Worm (Caenorhabditis elegans) whole organism, late embryonic: Measurements from ENCODE around the gene H35N09.2.
"Not testable (repeated sequence)": the region's sequence is repeated elsewhere in the genome, so short reads cannot be mapped to it uniquely, and the experiment has no call there.

Experiments
- C38D4.7 ChIP-seq: fragments of 200-800 bp; sonication (Bioruptor generic); optimal IDR thresholded peaks from 2 replicates; lab custom pipeline; 2018; ENCODE audit warnings: mild to moderate bottlenecking, missing genetic modification characterization, moderate library complexity, missing compliant biosample characterization
- K09A11.1 ChIP-seq: sonication (generic microtip); optimal IDR thresholded peaks from 2 replicates; lab custom pipeline; 2017; ENCODE audit warnings: antibody characterized with exemption, mild to moderate bottlenecking, missing genetic modification characterization, missing compliant biosample characterization; ENCODE audit not compliant: insufficient read depth
- T23F11.4 ChIP-seq: fragments of 200-800 bp; sonication (Bioruptor generic); optimal IDR thresholded peaks from 2 replicates; lab custom pipeline; 2018; ENCODE audit warnings: mild to moderate bottlenecking, missing genetic modification characterization, missing compliant biosample characterization
- ceh-18 ChIP-seq: sonication (generic microtip); optimal IDR thresholded peaks from 2 replicates; lab custom pipeline; 2016; ENCODE audit warnings: missing genetic modification characterization, missing compliant biosample characterization
- ceh-19 ChIP-seq: fragments of 200-800 bp; sonication (Bioruptor generic); optimal IDR thresholded peaks from 2 replicates; lab custom pipeline; 2018; ENCODE audit warnings: mild to moderate bottlenecking, missing genetic modification characterization, missing compliant biosample characterization
- ceh-30 ChIP-seq: fragments of 150-350 bp; optimal IDR thresholded peaks from 2 replicates; lab custom pipeline; 2014; ENCODE audit warnings: missing biosample characterization, missing genetic modification characterization
- ceh-45 ChIP-seq: fragments of 200-800 bp; sonication (Bioruptor generic); IDR thresholded peaks from 2 replicates; pipeline ENCODE4 v1.3.6; 2022; ENCODE audit warnings: missing genetic modification reagents, missing genetic modification characterization, missing compliant biosample characterization
- ceh-6 ChIP-seq: fragments of 200-800 bp; sonication (Bioruptor generic); optimal IDR thresholded peaks from 2 replicates; lab custom pipeline; 2018; ENCODE audit warnings: mild to moderate bottlenecking, missing genetic modification characterization, missing compliant biosample characterization
- ceh-9 ChIP-seq: sonication (generic microtip); optimal IDR thresholded peaks from 2 replicates; lab custom pipeline; 2016; ENCODE audit warnings: mild to moderate bottlenecking, missing genetic modification characterization, inconsistent platforms, missing compliant biosample characterization
- che-1 ChIP-seq: sonication (generic microtip); optimal IDR thresholded peaks from 2 replicates; lab custom pipeline; 2016; ENCODE audit warnings: mild to moderate bottlenecking, missing genetic modification characterization, missing compliant biosample characterization
- dve-1 ChIP-seq: sonication (generic microtip); optimal IDR thresholded peaks from 2 replicates; lab custom pipeline; 2017; ENCODE audit warnings: antibody characterized with exemption, mild to moderate bottlenecking, missing genetic modification characterization, missing compliant biosample characterization
- ets-4 ChIP-seq: sonication (generic microtip); optimal IDR thresholded peaks from 2 replicates; lab custom pipeline; 2016; ENCODE audit warnings: missing genetic modification characterization, missing compliant biosample characterization
- eyg-1 ChIP-seq: sonication (generic microtip); optimal IDR thresholded peaks from 2 replicates; lab custom pipeline; 2016; ENCODE audit warnings: missing genotype, missing genetic modification characterization, missing compliant biosample characterization
- fkh-10 ChIP-seq: fragments of 150-350 bp; optimal IDR thresholded peaks from 2 replicates; lab custom pipeline; 2014; ENCODE audit warnings: missing biosample characterization, missing genetic modification reagents, missing genetic modification characterization
- fkh-6 ChIP-seq: sonication (generic microtip); optimal IDR thresholded peaks from 2 replicates; lab custom pipeline; 2016; ENCODE audit warnings: missing genetic modification characterization, missing compliant biosample characterization
- gmeb-2 ChIP-seq: sonication (generic microtip); optimal IDR thresholded peaks from 2 replicates; lab custom pipeline; 2016; ENCODE audit warnings: missing genetic modification characterization, inconsistent platforms, missing compliant biosample characterization
- hlh-13 ChIP-seq: fragments of 200-800 bp; sonication (Bioruptor generic); optimal IDR thresholded peaks from 2 replicates; lab custom pipeline; 2018; ENCODE audit warnings: mild to moderate bottlenecking, missing genetic modification characterization, missing compliant biosample characterization
- hlh-15 ChIP-seq: sonication (generic microtip); optimal IDR thresholded peaks from 2 replicates; lab custom pipeline; 2016; ENCODE audit warnings: missing genetic modification characterization, missing compliant biosample characterization
- hlh-6 ChIP-seq: sonication (generic microtip); optimal IDR thresholded peaks from 2 replicates; lab custom pipeline; 2016; ENCODE audit warnings: missing genotype, missing genetic modification characterization, missing compliant biosample characterization
- lim-6 ChIP-seq: sonication (generic microtip); optimal IDR thresholded peaks from 2 replicates; lab custom pipeline; 2016; ENCODE audit warnings: missing genetic modification characterization, missing compliant biosample characterization
- madf-2 ChIP-seq: sonication (generic microtip); optimal IDR thresholded peaks from 2 replicates; lab custom pipeline; 2017; ENCODE audit warnings: missing genetic modification characterization, missing compliant biosample characterization
- mec-3 ChIP-seq: sonication (generic microtip); optimal IDR thresholded peaks from 2 replicates; lab custom pipeline; 2016; ENCODE audit warnings: borderline replicate concordance, missing genetic modification characterization, missing compliant biosample characterization
- nfya-1 ChIP-seq: sonication (generic microtip); optimal IDR thresholded peaks from 2 replicates; lab custom pipeline; 2017; ENCODE audit warnings: missing genetic modification characterization, mild to moderate bottlenecking, missing compliant biosample characterization, antibody characterized with exemption, moderate library complexity
- nhr-11 ChIP-seq: fragments of 150-350 bp; optimal IDR thresholded peaks from 2 replicates; lab custom pipeline; 2014; ENCODE audit warnings: missing biosample characterization, missing genetic modification characterization
- nhr-232 ChIP-seq: sonication (generic microtip); optimal IDR thresholded peaks from 2 replicates; lab custom pipeline; 2016; ENCODE audit warnings: missing genetic modification characterization, missing compliant biosample characterization
- npax-4 ChIP-seq: sonication (generic microtip); optimal IDR thresholded peaks from 2 replicates; lab custom pipeline; 2016; ENCODE audit warnings: missing genetic modification characterization, missing compliant biosample characterization
- odd-2 ChIP-seq: sonication (generic microtip); optimal IDR thresholded peaks from 2 replicates; lab custom pipeline; 2017; ENCODE audit warnings: antibody characterized with exemption, mild to moderate bottlenecking, missing genetic modification characterization, missing compliant biosample characterization
- pag-3 ChIP-seq: sonication (generic microtip); optimal IDR thresholded peaks from 2 replicates; lab custom pipeline; 2016; ENCODE audit warnings: missing compliant biosample characterization, missing genetic modification characterization, borderline replicate concordance
- pat-9 ChIP-seq: fragments of 200-800 bp; sonication (Bioruptor generic); optimal IDR thresholded peaks from 2 replicates; lab custom pipeline; 2018; ENCODE audit warnings: mild to moderate bottlenecking, missing genetic modification characterization, moderate library complexity, missing compliant biosample characterization
- pax-1 ChIP-seq: fragments of 150-350 bp; optimal IDR thresholded peaks from 2 replicates; lab custom pipeline; 2014; ENCODE audit warnings: missing biosample characterization, missing genetic modification characterization
- pha-2 ChIP-seq: sonication (generic microtip); optimal IDR thresholded peaks from 2 replicates; lab custom pipeline; 2017; ENCODE audit warnings: mild to moderate bottlenecking, missing genetic modification characterization, missing compliant biosample characterization
- pha-4 ChIP-seq: fragments of 150-350 bp; optimal IDR thresholded peaks from 2 replicates; lab custom pipeline; 2018; ENCODE audit warnings: missing biosample characterization, missing genetic modification reagents, missing genetic modification characterization
- pqm-1 ChIP-seq: sonication (generic microtip); optimal IDR thresholded peaks from 2 replicates; lab custom pipeline; 2016; ENCODE audit warnings: missing genetic modification characterization, missing compliant biosample characterization
- ref-2 ChIP-seq: sonication (generic microtip); optimal IDR thresholded peaks from 2 replicates; lab custom pipeline; 2016; ENCODE audit warnings: missing genetic modification characterization, missing compliant biosample characterization
- rnt-1 ChIP-seq: sonication (generic microtip); optimal IDR thresholded peaks from 2 replicates; lab custom pipeline; 2016; ENCODE audit warnings: missing genetic modification characterization, missing compliant biosample characterization
- sox-2 ChIP-seq: fragments of 200-800 bp; sonication (Bioruptor generic); IDR thresholded peaks from 2 replicates; pipeline ENCODE4 v1.3.6; 2022; ENCODE audit warnings: missing genetic modification reagents, missing genetic modification characterization, missing compliant biosample characterization
- sox-4 ChIP-seq: sonication (generic microtip); optimal IDR thresholded peaks from 2 replicates; lab custom pipeline; 2017; ENCODE audit warnings: mild to moderate bottlenecking, missing genetic modification characterization, inconsistent platforms, missing compliant biosample characterization
- syd-9 ChIP-seq: sonication (generic microtip); optimal IDR thresholded peaks from 2 replicates; lab custom pipeline; 2016; ENCODE audit warnings: mild to moderate bottlenecking, missing genetic modification characterization, moderate library complexity, missing compliant biosample characterization
- ttx-3 ChIP-seq: sonication (generic microtip); optimal IDR thresholded peaks from 2 replicates; lab custom pipeline; 2016; ENCODE audit warnings: missing genetic modification reagents, missing genetic modification characterization, missing compliant biosample characterization
- unc-3 ChIP-seq, 2 experiments: fragments of 200-800 bp in 1 of 2; sonication (Bioruptor generic) in 1 of 2; sonication (generic microtip) in 1 of 2; conservative IDR thresholded peaks in 1 of 2; optimal IDR thresholded peaks in 1 of 2; 2 replicates each; pipeline versions ENCODE4 v1.3.6 to Lab custom; 2016 to 2022; ENCODE audit warnings: missing compliant biosample characterization in 2 of 2, missing genetic modification characterization in 2 of 2, missing genetic modification reagents in 1 of 2
- unc-86 ChIP-seq: sonication (generic microtip); optimal IDR thresholded peaks from 2 replicates; lab custom pipeline; 2016; ENCODE audit warnings: missing genetic modification characterization, missing compliant biosample characterization
- zip-5 ChIP-seq: sonication (generic microtip); optimal IDR thresholded peaks from 2 replicates; lab custom pipeline; 2016; ENCODE audit warnings: missing genetic modification characterization, missing compliant biosample characterization

Gene H35N09.2

DNA sequence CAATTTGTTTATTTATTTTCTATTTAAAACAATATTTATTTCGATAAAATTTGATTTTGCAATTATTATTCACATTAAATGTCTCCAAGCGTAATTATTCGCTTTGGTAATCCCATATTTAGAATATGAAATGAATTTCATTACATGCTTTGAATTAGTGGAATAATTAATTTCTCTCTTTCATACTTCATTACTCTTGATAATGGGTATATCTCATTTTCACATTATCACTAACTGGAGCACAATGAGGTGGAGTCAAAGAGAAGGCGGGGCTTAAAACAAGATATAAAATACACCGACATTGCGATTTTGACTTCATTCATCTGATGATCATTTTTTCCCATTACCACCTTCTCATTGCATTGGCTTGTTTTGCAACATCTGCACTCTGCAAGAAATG, 5.7 kb upstream of the H35N09.2 start, which contains the start of gene K01A12.4:
Gene K01A12.4, plus strand, starts transcription at position 301 of the 400 bp plus-strand sequence.
- not testable (repeated sequence) for TF ChIP-seq pha-4, hlh-15, pha-2 (tag; lab: Kevin White, UChicago)

DNA sequence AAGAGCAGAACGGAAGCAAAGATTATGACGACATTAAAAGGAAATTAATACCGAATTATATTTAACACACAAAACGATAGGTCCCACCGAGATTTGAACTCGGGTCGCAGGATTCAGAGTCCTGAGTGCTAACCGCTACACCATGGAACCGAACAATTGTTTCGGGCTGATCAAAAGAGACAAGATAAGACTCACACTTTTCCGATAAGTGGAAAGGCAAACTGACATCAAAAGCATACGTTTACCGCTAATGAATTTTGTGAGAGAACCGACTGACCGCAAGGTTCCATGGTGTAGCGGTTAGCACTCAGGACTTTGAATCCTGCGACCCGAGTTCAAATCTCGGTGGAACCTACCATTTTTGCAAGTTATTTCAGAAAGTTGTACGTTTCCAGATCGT, 3.9 kb upstream of the H35N09.2 start:
- TF ChIP-seq lim-6 (tag; lab: Kevin White, UChicago) (no peak), ceh-18 (no peak), gmeb-2 (peak; percentile 2), rnt-1 (tag; lab: Kevin White, UChicago) (peak; percentile 45), sox-4 (tag; lab: Kevin White, UChicago) (no peak)

DNA sequence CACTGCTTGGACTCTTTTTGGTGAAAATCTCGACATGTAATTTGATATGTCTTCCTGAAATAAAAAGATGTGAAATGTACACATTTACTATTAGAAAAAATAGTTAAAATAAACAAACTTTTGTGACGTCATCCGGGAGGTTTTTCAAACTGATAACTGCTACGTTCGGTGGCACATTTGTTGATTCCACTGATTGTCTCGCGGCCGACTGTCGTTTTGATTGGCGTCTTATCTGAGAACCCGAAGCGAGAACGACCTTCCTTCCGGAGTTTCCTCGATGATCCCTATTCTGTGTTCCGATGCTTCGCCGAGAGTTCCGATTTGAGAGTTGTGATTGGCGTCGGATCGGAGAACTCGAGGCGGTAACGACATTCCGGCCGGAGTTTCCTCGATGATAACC, 698 bp downstream of the H35N09.2 start:
- TF ChIP-seq pax-1 (tag; lab: Kevin White, UChicago) (no peak), odd-2 (tag; lab: Kevin White, UChicago) (no peak), ceh-30 (tag; lab: Kevin White, UChicago) (no peak), ets-4 (tag; lab: Kevin White, UChicago) (no peak), nfya-1 (tag; lab: Kevin White, UChicago) (no peak), ceh-6 (GFP tag; lab: Kevin White, UChicago) (no peak), syd-9 (tag; lab: Kevin White, UChicago) (no peak), fkh-6 (tag; lab: Kevin White, UChicago) (no peak), C38D4.7 (GFP tag; lab: Kevin White, UChicago) (no peak), sox-4 (tag; lab: Kevin White, UChicago) (no peak), ceh-45 (GFP tag; lab: Robert Waterston, UW) (no peak), K09A11.1 (tag; lab: Kevin White, UChicago) (no peak), nhr-11 (no peak), mec-3 (no peak), fkh-10 (GFP tag; lab: Kevin White, UChicago) (no peak), ttx-3 (tag; lab: Kevin White, UChicago) (no peak)
- TF ChIP-seq, all 69 proteins: peak for 0

ce11 chrX:8602722-8603427, 2.0 kb downstream of the H35N09.2 start:
- no peak for TF ChIP-seq ceh-18
- TF ChIP-seq eyg-1 = no peak
- no peak for TF ChIP-seq nfya-1 (tag; lab: Kevin White, UChicago)
- no peak for TF ChIP-seq K09A11.1 (tag; lab: Kevin White, UChicago)
- no peak for TF ChIP-seq ref-2 (tag; lab: Kevin White, UChicago)
- TF ChIP-seq pat-9 = peak; percentile 28
- TF ChIP-seq sox-2 (GFP tag; lab: Robert Waterston, UW) = 0 out of 2 replicates have a peak, but pooled peaks have one; percentile 10
- TF ChIP-seq pag-3 (tag; lab: Kevin White, UChicago) = no peak
- no peak for TF ChIP-seq fkh-10 (GFP tag; lab: Kevin White, UChicago)
- no peak for TF ChIP-seq ttx-3 (tag; lab: Kevin White, UChicago)
- TF ChIP-seq T23F11.4 (GFP tag; lab: Kevin White, UChicago) = no peak
- no peak for TF ChIP-seq hlh-15 (tag; lab: Kevin White, UChicago)
- TF ChIP-seq ceh-6 (GFP tag; lab: Kevin White, UChicago) = no peak
- TF ChIP-seq che-1 (tag; lab: Kevin White, UChicago) = peak; percentile 69
- TF ChIP-seq ceh-19 = peak; percentile 32
- TF ChIP-seq pha-2 (tag; lab: Kevin White, UChicago) = no peak
- TF ChIP-seq C38D4.7 (GFP tag; lab: Kevin White, UChicago) = peak; percentile 58
- TF ChIP-seq nhr-11 = no peak
- TF ChIP-seq gmeb-2 = peak; percentile 24
- TF ChIP-seq zip-5 (tag; lab: Kevin White, UChicago) = no peak
- TF ChIP-seq pqm-1 (tag; lab: Kevin White, UChicago) = no peak
- no peak for TF ChIP-seq nhr-232 (tag; lab: Kevin White, UChicago)
- no peak for TF ChIP-seq hlh-6
- peak; percentile 66 for TF ChIP-seq unc-3 (GFP tag; conservative IDR thresholded peaks at IDR 0.05; lab: Robert Waterston, UW)
- no peak for TF ChIP-seq unc-3 (tag; optimal IDR thresholded peaks at IDR 0.05; lab: Kevin White, UChicago)
- peak; percentile 23 for TF ChIP-seq npax-4 (tag; lab: Kevin White, UChicago)
- no peak for TF ChIP-seq syd-9 (tag; lab: Kevin White, UChicago)
- TF ChIP-seq madf-2 (tag; lab: Kevin White, UChicago) = no peak
- TF ChIP-seq unc-86 (tag; lab: Kevin White, UChicago) = no peak
- no peak for TF ChIP-seq dve-1
- TF ChIP-seq hlh-13 = no peak
- TF ChIP-seq ceh-9 = peak; percentile 49
- TF ChIP-seq ceh-45 (GFP tag; lab: Robert Waterston, UW) = peak; percentile 65; the same call in 1 of the 2 replicates
